Worm (Caenorhabditis elegans) whole organism, midembryonic: Measurements from ENCODE around the gene xpo-1.

Experiments used
- T22C8.4 ChIP-seq: fragments of 200-800 bp; sonication (Bioruptor generic); IDR thresholded peaks from 2 replicates; pipeline ENCODE4 v1.3.6; 2022; ENCODE audit warnings: missing genetic modification characterization, missing compliant biosample characterization
- cog-1 ChIP-seq: sonication (generic microtip); optimal IDR thresholded peaks from 2 replicates; lab custom pipeline; 2016; ENCODE audit warnings: missing genetic modification characterization, missing compliant biosample characterization
- flt-1 ChIP-seq: fragments of 200-800 bp; sonication (Bioruptor generic); IDR thresholded peaks from 2 replicates; pipeline ENCODE4 v1.3.6; 2022; ENCODE audit warnings: missing genetic modification characterization, missing compliant biosample characterization
- klf-2 ChIP-seq: fragments of 200-800 bp; sonication (Bioruptor generic); conservative IDR thresholded peaks from 2 replicates; pipeline ENCODE4 v1.3.6; 2022; ENCODE audit warnings: missing genetic modification reagents, missing genetic modification characterization, missing compliant biosample characterization

DNA sequence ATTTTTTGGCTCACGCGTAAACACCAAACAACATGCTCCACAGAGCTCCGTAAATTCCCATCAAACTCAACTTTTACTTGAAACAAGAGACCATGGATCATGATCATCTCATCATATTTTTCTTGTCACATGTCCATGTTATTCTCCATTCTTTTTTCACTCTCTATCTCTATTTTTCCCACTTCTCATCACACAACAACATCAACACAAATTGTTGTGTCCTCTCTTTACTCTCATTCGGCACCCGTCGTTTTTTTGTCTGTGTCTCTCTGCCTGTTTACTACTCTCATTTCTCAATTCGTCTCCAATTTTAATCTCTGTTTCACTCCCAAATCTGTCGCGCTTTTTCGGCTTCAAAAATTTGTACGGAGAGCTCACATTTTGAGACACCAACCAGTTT is 45.6 kb upstream of the xpo-1 start:
- TF ChIP-seq flt-1, result no peak
- TF ChIP-seq klf-2 (GFP tag; lab: Robert Waterston, UW), result no peak
- TF ChIP-seq T22C8.4 (GFP tag; lab: Robert Waterston, UW), result no peak
- TF ChIP-seq cog-1 (tag; lab: Kevin White, UChicago), result no peak
